Worm (Caenorhabditis elegans) whole organism, late embryonic: Measurements from ENCODE around the gene F46G10.2.
A peak's percentile ranks its signal among the peaks of the same experiment; 100 is the strongest.

Experiments used
- K02D7.2 ChIP-seq: sonication (generic microtip); optimal IDR thresholded peaks from 2 replicates; lab custom pipeline; 2017; ENCODE audit warnings: mild to moderate bottlenecking, missing genetic modification characterization, missing compliant biosample characterization
- Y22D7AL.16 ChIP-seq: sonication (generic microtip); optimal IDR thresholded peaks from 2 replicates; lab custom pipeline; 2016; ENCODE audit warnings: missing genetic modification characterization, missing compliant biosample characterization
- ceh-18 ChIP-seq: sonication (generic microtip); optimal IDR thresholded peaks from 2 replicates; lab custom pipeline; 2016; ENCODE audit warnings: missing genetic modification characterization, missing compliant biosample characterization
- ceh-2 ChIP-seq: sonication (generic microtip); optimal IDR thresholded peaks from 2 replicates; lab custom pipeline; 2016; ENCODE audit warnings: missing genotype, missing genetic modification characterization, missing compliant biosample characterization
- ceh-24 ChIP-seq: sonication (generic microtip); optimal IDR thresholded peaks from 2 replicates; lab custom pipeline; 2016; ENCODE audit warnings: mild to moderate bottlenecking, missing genetic modification characterization, missing compliant biosample characterization
- ceh-30 ChIP-seq: fragments of 150-350 bp; optimal IDR thresholded peaks from 2 replicates; lab custom pipeline; 2014; ENCODE audit warnings: missing biosample characterization, missing genetic modification characterization
- ceh-31 ChIP-seq: sonication (generic microtip); optimal IDR thresholded peaks from 2 replicates; lab custom pipeline; 2016; ENCODE audit warnings: missing genetic modification characterization, missing compliant biosample characterization
- ceh-34 ChIP-seq: sonication (generic microtip); optimal IDR thresholded peaks from 2 replicates; lab custom pipeline; 2016; ENCODE audit warnings: mild to moderate bottlenecking, missing genetic modification characterization, missing compliant biosample characterization
- ceh-45 ChIP-seq: fragments of 200-800 bp; sonication (Bioruptor generic); IDR thresholded peaks from 2 replicates; pipeline ENCODE4 v1.3.6; 2022; ENCODE audit warnings: missing genetic modification reagents, missing genetic modification characterization, missing compliant biosample characterization
- ceh-48 ChIP-seq: sonication (generic microtip); optimal IDR thresholded peaks from 2 replicates; lab custom pipeline; 2016; ENCODE audit warnings: missing genetic modification characterization, inconsistent platforms, missing compliant biosample characterization
- ceh-9 ChIP-seq: sonication (generic microtip); optimal IDR thresholded peaks from 2 replicates; lab custom pipeline; 2016; ENCODE audit warnings: mild to moderate bottlenecking, missing genetic modification characterization, inconsistent platforms, missing compliant biosample characterization
- che-1 ChIP-seq: sonication (generic microtip); optimal IDR thresholded peaks from 2 replicates; lab custom pipeline; 2016; ENCODE audit warnings: mild to moderate bottlenecking, missing genetic modification characterization, missing compliant biosample characterization
- dmd-4 ChIP-seq: sonication (generic microtip); optimal IDR thresholded peaks from 2 replicates; lab custom pipeline; 2016; ENCODE audit warnings: borderline replicate concordance, missing genetic modification characterization, missing compliant biosample characterization
- elt-2 ChIP-seq: sonication (generic microtip); optimal IDR thresholded peaks from 2 replicates; lab custom pipeline; 2016; ENCODE audit warnings: missing genetic modification reagents, missing genetic modification characterization, missing compliant biosample characterization
- fkh-6 ChIP-seq: sonication (generic microtip); optimal IDR thresholded peaks from 2 replicates; lab custom pipeline; 2016; ENCODE audit warnings: missing genetic modification characterization, missing compliant biosample characterization
- gmeb-2 ChIP-seq: sonication (generic microtip); optimal IDR thresholded peaks from 2 replicates; lab custom pipeline; 2016; ENCODE audit warnings: missing genetic modification characterization, inconsistent platforms, missing compliant biosample characterization
- hlh-13 ChIP-seq: fragments of 200-800 bp; sonication (Bioruptor generic); optimal IDR thresholded peaks from 2 replicates; lab custom pipeline; 2018; ENCODE audit warnings: mild to moderate bottlenecking, missing genetic modification characterization, missing compliant biosample characterization
- hlh-15 ChIP-seq: sonication (generic microtip); optimal IDR thresholded peaks from 2 replicates; lab custom pipeline; 2016; ENCODE audit warnings: missing genetic modification characterization, missing compliant biosample characterization
- hlh-30 ChIP-seq: sonication (generic microtip); optimal IDR thresholded peaks from 2 replicates; lab custom pipeline; 2017; ENCODE audit warnings: antibody characterized with exemption, missing genetic modification characterization, missing compliant biosample characterization; ENCODE audit not compliant: insufficient read depth
- hlh-8 ChIP-seq: sonication (generic microtip); optimal IDR thresholded peaks from 2 replicates; lab custom pipeline; 2016; ENCODE audit warnings: missing genotype, missing genetic modification characterization, missing compliant biosample characterization
- lin-11 ChIP-seq: fragments of 200-800 bp; sonication (Bioruptor generic); optimal IDR thresholded peaks from 2 replicates; lab custom pipeline; 2018; ENCODE audit warnings: mild to moderate bottlenecking, missing genetic modification characterization, missing compliant biosample characterization
- madf-2 ChIP-seq: sonication (generic microtip); optimal IDR thresholded peaks from 2 replicates; lab custom pipeline; 2017; ENCODE audit warnings: missing genetic modification characterization, missing compliant biosample characterization
- nfya-1 ChIP-seq: sonication (generic microtip); optimal IDR thresholded peaks from 2 replicates; lab custom pipeline; 2017; ENCODE audit warnings: missing genetic modification characterization, mild to moderate bottlenecking, missing compliant biosample characterization, antibody characterized with exemption, moderate library complexity
- nhr-11 ChIP-seq: fragments of 150-350 bp; optimal IDR thresholded peaks from 2 replicates; lab custom pipeline; 2014; ENCODE audit warnings: missing biosample characterization, missing genetic modification characterization
- npax-4 ChIP-seq: sonication (generic microtip); optimal IDR thresholded peaks from 2 replicates; lab custom pipeline; 2016; ENCODE audit warnings: missing genetic modification characterization, missing compliant biosample characterization
- pag-3 ChIP-seq: sonication (generic microtip); optimal IDR thresholded peaks from 2 replicates; lab custom pipeline; 2016; ENCODE audit warnings: missing compliant biosample characterization, missing genetic modification characterization, borderline replicate concordance
- pax-1 ChIP-seq: fragments of 150-350 bp; optimal IDR thresholded peaks from 2 replicates; lab custom pipeline; 2014; ENCODE audit warnings: missing biosample characterization, missing genetic modification characterization
- pha-2 ChIP-seq: sonication (generic microtip); optimal IDR thresholded peaks from 2 replicates; lab custom pipeline; 2017; ENCODE audit warnings: mild to moderate bottlenecking, missing genetic modification characterization, missing compliant biosample characterization
- rnt-1 ChIP-seq: sonication (generic microtip); optimal IDR thresholded peaks from 2 replicates; lab custom pipeline; 2016; ENCODE audit warnings: missing genetic modification characterization, missing compliant biosample characterization
- sox-4 ChIP-seq: sonication (generic microtip); optimal IDR thresholded peaks from 2 replicates; lab custom pipeline; 2017; ENCODE audit warnings: mild to moderate bottlenecking, missing genetic modification characterization, inconsistent platforms, missing compliant biosample characterization
- syd-9 ChIP-seq: sonication (generic microtip); optimal IDR thresholded peaks from 2 replicates; lab custom pipeline; 2016; ENCODE audit warnings: mild to moderate bottlenecking, missing genetic modification characterization, moderate library complexity, missing compliant biosample characterization
- tbx-2 ChIP-seq: sonication (generic microtip); optimal IDR thresholded peaks from 2 replicates; lab custom pipeline; 2016; ENCODE audit warnings: missing genetic modification characterization, missing compliant biosample characterization
- tbx-7 ChIP-seq: sonication (generic microtip); optimal IDR thresholded peaks from 2 replicates; lab custom pipeline; 2016; ENCODE audit warnings: missing genotype, missing genetic modification characterization, missing compliant biosample characterization
- unc-3 ChIP-seq, 2 experiments: fragments of 200-800 bp in 1 of 2; sonication (Bioruptor generic) in 1 of 2; sonication (generic microtip) in 1 of 2; conservative IDR thresholded peaks in 1 of 2; optimal IDR thresholded peaks in 1 of 2; 2 replicates each; pipeline versions ENCODE4 v1.3.6 to Lab custom; 2016 to 2022; ENCODE audit warnings: missing compliant biosample characterization in 2 of 2, missing genetic modification characterization in 2 of 2, missing genetic modification reagents in 1 of 2
- unc-42 ChIP-seq: sonication (generic microtip); optimal IDR thresholded peaks from 2 replicates; lab custom pipeline; 2016; ENCODE audit warnings: missing genotype, missing genetic modification characterization, missing compliant biosample characterization
- unc-55 ChIP-seq: sonication (generic microtip); optimal IDR thresholded peaks from 2 replicates; lab custom pipeline; 2017; ENCODE audit warnings: missing biosample characterization, missing genetic modification reagents, missing genetic modification characterization
- unc-86 ChIP-seq: sonication (generic microtip); optimal IDR thresholded peaks from 2 replicates; lab custom pipeline; 2016; ENCODE audit warnings: missing genetic modification characterization, missing compliant biosample characterization
- zip-5 ChIP-seq: sonication (generic microtip); optimal IDR thresholded peaks from 2 replicates; lab custom pipeline; 2016; ENCODE audit warnings: missing genetic modification characterization, missing compliant biosample characterization
- ztf-16 ChIP-seq: sonication (generic microtip); optimal IDR thresholded peaks from 2 replicates; lab custom pipeline; 2017; ENCODE audit warnings: missing genetic modification characterization, missing compliant biosample characterization

F46G10.2 gene

DNA sequence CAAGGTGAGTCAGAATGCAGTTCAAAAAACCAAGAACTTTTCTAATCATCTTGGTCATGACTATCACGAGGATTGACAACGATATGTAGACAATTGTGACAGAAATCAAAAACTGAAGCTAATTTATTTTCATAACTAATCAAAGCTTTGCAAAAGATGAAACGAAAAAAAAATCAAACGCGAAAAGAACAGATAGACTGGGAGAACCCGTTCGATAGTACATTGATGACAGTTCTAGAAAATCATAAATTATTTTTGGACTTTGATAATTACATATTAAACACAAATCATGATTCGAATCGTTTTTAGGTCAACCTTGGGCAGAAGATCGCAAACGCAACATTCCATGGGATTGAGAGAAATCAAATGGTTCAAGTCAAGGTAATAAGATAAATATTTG, 2.3 kb downstream of the F46G10.2 start:
- no peak for TF ChIP-seq tbx-7 (tag; lab: Kevin White, UChicago)
- TF ChIP-seq unc-42: no peak
- no peak for TF ChIP-seq ceh-2
- no peak for TF ChIP-seq hlh-15 (tag; lab: Kevin White, UChicago)
- TF ChIP-seq Y22D7AL.16 (tag; lab: Kevin White, UChicago): no peak
- no peak for TF ChIP-seq gmeb-2 (tag; lab: Kevin White, UChicago)
- no peak for TF ChIP-seq K02D7.2 (tag; lab: Kevin White, UChicago)
- TF ChIP-seq hlh-30 (tag; lab: Kevin White, UChicago): no peak
- TF ChIP-seq pax-1: no peak
- TF ChIP-seq lin-11 (tag; lab: Kevin White, UChicago): no peak
- no peak for TF ChIP-seq madf-2 (tag; lab: Kevin White, UChicago)
- no peak for TF ChIP-seq zip-5 (tag; lab: Kevin White, UChicago)

DNA sequence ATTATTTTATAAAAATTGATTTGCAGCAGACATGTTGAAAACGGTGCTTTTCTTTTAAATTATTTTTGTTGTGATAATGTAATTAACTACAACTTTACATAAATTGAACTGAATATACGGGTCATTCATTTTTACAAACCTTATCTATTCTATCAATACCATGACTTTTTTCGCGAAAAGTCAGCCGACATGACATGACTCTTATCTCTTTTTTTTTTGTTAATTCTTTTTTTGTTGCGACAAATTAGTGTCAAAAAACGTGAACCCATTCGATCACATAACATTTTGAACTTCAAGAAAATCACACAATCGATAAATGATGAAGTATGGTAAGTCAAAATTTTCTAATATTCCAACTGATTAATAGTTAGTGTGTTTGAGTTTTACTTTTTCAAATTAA, 5.3 kb downstream of the F46G10.2 start, which contains the start of gene sir-2.2:
TSS of gene sir-2.2 (plus strand) at position 34 of the 400 bp plus-strand sequence.
- TF ChIP-seq ceh-31 (no peak), ztf-16 (tag; lab: Kevin White, UChicago) (no peak), ceh-9 (tag; lab: Kevin White, UChicago) (no peak), gmeb-2 (tag; lab: Kevin White, UChicago) (no peak), dmd-4 (no peak), elt-2 (no peak), hlh-8 (tag; lab: Kevin White, UChicago) (no peak), nhr-11 (no peak), ceh-34 (tag; lab: Kevin White, UChicago) (no peak), ceh-48 (tag; lab: Kevin White, UChicago) (no peak), fkh-6 (no peak), pha-2 (tag; lab: Kevin White, UChicago) (no peak), syd-9 (tag; lab: Kevin White, UChicago) (no peak), sox-4 (no peak), Y22D7AL.16 (tag; lab: Kevin White, UChicago) (no peak), ceh-30 (tag; lab: Kevin White, UChicago) (no peak), unc-86 (tag; lab: Kevin White, UChicago) (no peak), ceh-24 (tag; lab: Kevin White, UChicago) (no peak), ceh-45 (GFP tag; lab: Robert Waterston, UW) (no peak), pag-3 (tag; lab: Kevin White, UChicago) (no peak)
- TF ChIP-seq, all 69 proteins: peak for 0

DNA sequence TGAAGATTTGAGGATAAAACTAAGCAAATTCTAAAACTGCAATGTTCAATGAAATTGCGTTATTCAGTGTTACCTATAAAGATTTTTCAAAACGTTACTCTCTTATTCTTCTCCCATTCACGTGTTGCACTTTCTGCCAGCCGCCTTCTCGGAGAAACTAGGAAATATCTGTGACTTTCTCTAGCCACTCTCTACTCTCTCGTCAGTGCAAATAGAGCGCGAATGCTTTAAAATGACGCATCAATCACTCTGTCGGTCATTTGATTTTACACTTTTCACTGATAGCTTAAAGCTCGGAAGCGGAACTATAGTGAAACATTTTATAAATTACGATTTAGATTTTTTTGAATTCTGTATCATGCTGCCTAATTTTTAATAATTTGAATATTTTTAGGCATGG, 6.1 kb downstream of the F46G10.2 start:
- peak; percentile 27 for TF ChIP-seq ceh-31
- TF ChIP-seq ceh-45 (GFP tag; lab: Robert Waterston, UW): no peak
- TF ChIP-seq ceh-18: peak; percentile 63
- peak; percentile 99 for TF ChIP-seq unc-55 (GFP tag; lab: Kevin White, UChicago)
- TF ChIP-seq unc-3 (GFP tag; conservative IDR thresholded peaks at IDR 0.05; lab: Robert Waterston, UW): no peak
- no peak for TF ChIP-seq unc-3 (tag; optimal IDR thresholded peaks at IDR 0.05; lab: Kevin White, UChicago)
- TF ChIP-seq nfya-1 (tag; lab: Kevin White, UChicago): peak; percentile 36
- peak; percentile 23 for TF ChIP-seq rnt-1
- TF ChIP-seq tbx-2 (tag; lab: Kevin White, UChicago): peak; percentile 3
- peak; percentile 57 for TF ChIP-seq hlh-30 (tag; lab: Kevin White, UChicago)

DNA sequence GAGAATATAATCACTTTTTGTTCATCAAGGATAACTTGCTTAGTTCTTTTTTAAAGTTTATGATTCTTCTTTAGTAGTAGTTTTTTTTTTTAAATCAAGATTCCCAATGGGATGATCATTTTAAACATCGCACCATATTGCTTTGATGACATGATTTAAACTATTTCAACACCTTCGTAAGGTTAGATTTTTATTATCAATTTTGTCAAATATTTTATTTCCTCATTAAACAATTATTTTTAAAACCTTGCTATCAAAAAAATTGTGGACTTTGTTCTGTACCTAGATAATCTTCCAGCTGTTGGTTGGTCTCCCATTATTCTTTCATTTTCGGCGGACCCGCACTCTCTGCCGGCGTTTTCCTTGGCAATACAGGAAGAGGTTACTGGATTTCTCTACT, 8.6 kb downstream of the F46G10.2 start, which contains the start of gene sir-2.3:
TSS of gene sir-2.3 (plus strand) at position 301 of the 400 bp plus-strand sequence.
- TF ChIP-seq che-1 (tag; lab: Kevin White, UChicago): no peak
- TF ChIP-seq ceh-45 (GFP tag; lab: Robert Waterston, UW): no peak
- no peak for TF ChIP-seq elt-2
- no peak for TF ChIP-seq lin-11 (tag; lab: Kevin White, UChicago)
- no peak for TF ChIP-seq npax-4 (tag; lab: Kevin White, UChicago)
- no peak for TF ChIP-seq sox-4
- no peak for TF ChIP-seq hlh-13 (GFP tag; lab: Kevin White, UChicago)
- no peak for TF ChIP-seq fkh-6
- TF ChIP-seq unc-55 (GFP tag; lab: Kevin White, UChicago): no peak
- no peak for TF ChIP-seq hlh-30 (tag; lab: Kevin White, UChicago)
- TF ChIP-seq, all 69 proteins: peak for 0
